Fruit fly (Drosophila melanogaster) whole organism: ENCODE measurements around the gene Acbp4.

ENCODE experiments used
- CG8478 ChIP-seq: fragments of >200 bp; optimal IDR thresholded peaks from 2 replicates; lab custom pipeline; 2018; ENCODE audit warnings: inconsistent platforms
- Dll ChIP-seq: fragments of >200 bp; optimal IDR thresholded peaks from 2 replicates; lab custom pipeline; 2017
- EcR ChIP-seq, 2 experiments: fragments of >200 bp; optimal IDR thresholded peaks; 2 replicates each; lab custom pipeline; 2017; ENCODE audit warnings: missing biosample characterization in 2 of 2, missing genetic modification characterization in 2 of 2, missing genetic modification reagents in 2 of 2
- pan ChIP-seq: fragments of >200 bp; optimal IDR thresholded peaks from 2 replicates; lab custom pipeline; 2017
- psq ChIP-seq: fragments of >200 bp; optimal IDR thresholded peaks from 2 replicates; lab custom pipeline; 2017
- usp ChIP-seq: fragments of >200 bp; optimal IDR thresholded peaks from 2 replicates; lab custom pipeline; 2017; ENCODE audit warnings: missing biosample characterization, missing genetic modification characterization, mixed read lengths

DNA sequence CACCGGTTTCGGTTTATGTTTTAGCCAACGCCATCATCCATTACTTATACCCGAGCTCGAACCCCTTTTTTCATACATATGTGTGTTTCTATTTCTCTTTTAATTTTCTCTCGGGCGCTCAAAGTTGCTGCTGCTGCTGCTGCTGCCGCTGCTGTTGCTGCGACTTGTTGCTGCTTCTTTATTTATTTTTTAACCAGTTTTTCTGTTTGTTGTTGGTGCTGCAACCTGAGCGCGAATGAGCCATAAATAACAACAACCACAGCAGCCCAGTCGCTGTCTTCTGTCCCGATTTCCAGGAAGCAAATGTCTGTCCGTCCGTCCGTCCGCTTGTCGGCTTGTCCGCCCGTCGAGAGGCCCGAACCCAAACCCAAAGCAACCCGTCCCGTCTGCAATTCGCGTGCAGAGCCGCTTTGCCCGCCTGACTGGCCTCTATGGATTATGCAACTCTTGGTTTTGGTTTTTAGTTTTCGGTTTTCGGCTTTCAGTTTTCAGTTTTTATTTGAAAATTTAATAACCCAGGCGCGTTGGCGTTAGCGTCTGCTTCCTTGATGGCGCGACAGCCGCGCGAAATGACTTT, 9.6 kb upstream of the Acbp4 start:
- no peak for TF ChIP-seq Dll
- TF ChIP-seq pan (lab: Kevin White, UChicago), result no peak
- no peak for TF ChIP-seq CG8478 (lab: Kevin White, UChicago)
- no peak for TF ChIP-seq usp (GFP tag; lab: Kevin White, UChicago)
- no peak for TF ChIP-seq psq (lab: Kevin White, UChicago)
- TF ChIP-seq EcR (GFP tag; optimal IDR thresholded peaks at IDR 0.05; lab: Kevin White, UChicago), result no peak
